Fruit fly (Drosophila melanogaster) whole organism, embryonic: ENCODE results near the gene CG31808.
A peak's percentile ranks its signal among the peaks of the same experiment; 100 is the strongest.

Experiments used
- Abd-B ChIP-seq: fragments of 200-800 bp; sonication (Bioruptor generic); optimal IDR thresholded peaks from 2 replicates; lab custom pipeline; 2018; ENCODE audit warnings: missing biosample characterization, mild to moderate bottlenecking, missing genetic modification characterization, moderate library complexity
- Atf6 ChIP-seq: fragments of 200-800 bp; sonication (Bioruptor generic); IDR thresholded peaks from 2 replicates; pipeline ENCODE4 v1.3.6; 2022; ENCODE audit warnings: missing biosample characterization, missing genetic modification characterization
- B-H2 ChIP-seq: fragments of 200-800 bp; sonication (Bioruptor generic); optimal IDR thresholded peaks from 2 replicates; lab custom pipeline; 2018; ENCODE audit warnings: missing biosample characterization, mild to moderate bottlenecking, missing genetic modification characterization
- CG10959 ChIP-seq: fragments of 200-800 bp; sonication (Bioruptor generic); IDR thresholded peaks from 2 replicates; pipeline ENCODE4 v1.3.6; 2022; ENCODE audit warnings: missing biosample characterization, missing genetic modification characterization
- CG11247 ChIP-seq: fragments of 200-800 bp; sonication (Bioruptor generic); IDR thresholded peaks from 2 replicates; pipeline ENCODE4 v1.3.6; 2022; ENCODE audit warnings: missing biosample characterization, missing genetic modification characterization
- CG11456 ChIP-seq: fragments of 200-800 bp; sonication (Bioruptor generic); IDR thresholded peaks from 3 replicates; pipeline ENCODE4 v1.3.6; 2022; ENCODE audit warnings: missing biosample characterization, missing genetic modification characterization
- CG11696 ChIP-seq: fragments of 200-800 bp; sonication (Bioruptor generic); IDR thresholded peaks from 2 replicates; pipeline ENCODE4 v1.3.6; 2022; ENCODE audit warnings: missing biosample characterization, missing genetic modification characterization
- CG13296 ChIP-seq: fragments of 200-800 bp; sonication (Bioruptor generic); optimal IDR thresholded peaks from 3 replicates; lab custom pipeline; 2018; ENCODE audit warnings: missing biosample characterization, mild to moderate bottlenecking, missing genetic modification characterization
- CG13624 ChIP-seq: fragments of 200-800 bp; sonication (Bioruptor generic); optimal IDR thresholded peaks from 2 replicates; lab custom pipeline; 2016; ENCODE audit warnings: missing biosample characterization, missing genetic modification characterization
- CG16863 ChIP-seq: fragments of 200-800 bp; sonication (Bioruptor generic); optimal IDR thresholded peaks from 3 replicates; lab custom pipeline; 2016; ENCODE audit warnings: missing biosample characterization, missing genetic modification characterization
- CG18764 ChIP-seq: fragments of 200-800 bp; sonication (Bioruptor generic); optimal IDR thresholded peaks from 3 replicates; lab custom pipeline; 2016; ENCODE audit warnings: missing biosample characterization, missing genetic modification characterization
- CG4707 ChIP-seq: fragments of 200-800 bp; sonication (Bioruptor generic); optimal IDR thresholded peaks from 2 replicates; lab custom pipeline; 2018; ENCODE audit warnings: missing biosample characterization, mild to moderate bottlenecking, missing genetic modification characterization, moderate library complexity
- CG5953 ChIP-seq: fragments of 200-800 bp; sonication (Bioruptor generic); IDR thresholded peaks from 2 replicates; pipeline ENCODE4 v1.3.6; 2022; ENCODE audit warnings: missing biosample characterization, missing genetic modification characterization
- CG6175 ChIP-seq: fragments of 200-800 bp; sonication (Bioruptor generic); IDR thresholded peaks from 3 replicates; pipeline ENCODE4 v1.3.6; 2022; ENCODE audit warnings: missing biosample characterization, missing genetic modification characterization
- CG6689 ChIP-seq: fragments of 200-800 bp; sonication (Bioruptor generic); IDR thresholded peaks from 2 replicates; pipeline ENCODE4 v1.3.6; 2022; ENCODE audit warnings: missing biosample characterization, missing genetic modification characterization
- CG7372 ChIP-seq: fragments of 200-800 bp; sonication (Bioruptor generic); IDR thresholded peaks from 2 replicates; pipeline ENCODE4 v1.3.6; 2022; ENCODE audit warnings: missing biosample characterization, missing genetic modification characterization
- CG7556 ChIP-seq: fragments of 200-800 bp; sonication (Bioruptor generic); optimal IDR thresholded peaks from 2 replicates; lab custom pipeline; 2017; ENCODE audit warnings: missing biosample characterization, mild to moderate bottlenecking, missing genetic modification characterization
- CG8359 ChIP-seq: fragments of 200-800 bp; sonication (Bioruptor generic); optimal IDR thresholded peaks from 2 replicates; lab custom pipeline; 2017; ENCODE audit warnings: missing biosample characterization, mild to moderate bottlenecking, missing genetic modification characterization, borderline replicate concordance
- CG8478 ChIP-seq: fragments of >200 bp; optimal IDR thresholded peaks from 2 replicates; lab custom pipeline; 2018
- CG8944 ChIP-seq: fragments of 200-800 bp; sonication (Bioruptor generic); optimal IDR thresholded peaks from 3 replicates; lab custom pipeline; 2016; ENCODE audit warnings: missing biosample characterization, missing genetic modification characterization
- CTCF ChIP-seq: fragments of 200-800 bp; sonication (Bioruptor generic); optimal IDR thresholded peaks from 2 replicates; lab custom pipeline; 2017; ENCODE audit warnings: missing biosample characterization, mild to moderate bottlenecking, missing genetic modification characterization, moderate library complexity
- Elba2 ChIP-seq: fragments of 200-800 bp; sonication (Bioruptor generic); optimal IDR thresholded peaks from 3 replicates; lab custom pipeline; 2016; ENCODE audit warnings: missing biosample characterization, missing genetic modification characterization
- Ets97D ChIP-seq: fragments of 200-800 bp; sonication (Bioruptor generic); optimal IDR thresholded peaks from 3 replicates; lab custom pipeline; 2016; ENCODE audit warnings: missing biosample characterization, missing genetic modification characterization
- Hand ChIP-seq: fragments of 200-800 bp; sonication (Bioruptor generic); optimal IDR thresholded peaks from 2 replicates; lab custom pipeline; 2017; ENCODE audit warnings: mild to moderate bottlenecking, missing biosample characterization, missing genetic modification reagents, missing genetic modification characterization
- Hr39 ChIP-seq: fragments of >200 bp; optimal IDR thresholded peaks from 2 replicates; lab custom pipeline; 2017
- MBD-R2 ChIP-seq: fragments of 200-800 bp; sonication (Bioruptor generic); IDR thresholded peaks from 2 replicates; pipeline ENCODE4 v1.3.6; 2022; ENCODE audit warnings: missing biosample characterization, missing genetic modification characterization
- MTF-1 ChIP-seq: fragments of 200-800 bp; sonication (Bioruptor generic); optimal IDR thresholded peaks from 2 replicates; lab custom pipeline; 2018; ENCODE audit warnings: missing biosample characterization, mild to moderate bottlenecking, missing genetic modification characterization, borderline replicate concordance
- Myb ChIP-seq: fragments of 200-800 bp; sonication (Bioruptor generic); optimal IDR thresholded peaks from 2 replicates; lab custom pipeline; 2016; ENCODE audit warnings: missing biosample characterization, missing genetic modification characterization
- NC2α ChIP-seq: fragments of 200-800 bp; sonication (Bioruptor generic); optimal IDR thresholded peaks from 2 replicates; lab custom pipeline; 2016; ENCODE audit warnings: missing biosample characterization, missing genetic modification characterization
- NfI ChIP-seq: fragments of 200-800 bp; sonication (Bioruptor generic); optimal IDR thresholded peaks from 3 replicates; lab custom pipeline; 2018; ENCODE audit warnings: missing biosample characterization, mild to moderate bottlenecking, missing genetic modification characterization, moderate library complexity
- Rfx ChIP-seq: fragments of 200-800 bp; sonication (Bioruptor generic); IDR thresholded peaks from 2 replicates; pipeline ENCODE4 v1.3.6; 2022; ENCODE audit warnings: missing biosample characterization, missing genetic modification characterization
- Stat92E ChIP-seq, 3 experiments: fragments of >200 bp in 2 of 3; fragments of 200-800 bp in 1 of 3; sonication (Bioruptor generic) in 1 of 3; optimal IDR thresholded peaks; 2 replicates each; lab custom pipeline; 2017 to 2019; ENCODE audit warnings: missing biosample characterization in 3 of 3, missing genetic modification characterization in 3 of 3, mild to moderate bottlenecking in 1 of 3, moderate library complexity in 1 of 3
- Tbp ChIP-seq: fragments of >200 bp; optimal IDR thresholded peaks from 2 replicates; lab custom pipeline; 2018; ENCODE audit warnings: missing biosample characterization, missing genetic modification characterization
- ash1 ChIP-seq: fragments of 200-800 bp; sonication (Bioruptor generic); optimal IDR thresholded peaks from 2 replicates; lab custom pipeline; 2018; ENCODE audit warnings: missing biosample characterization, mild to moderate bottlenecking, missing genetic modification characterization
- az2 ChIP-seq: fragments of 200-800 bp; sonication (Bioruptor generic); optimal IDR thresholded peaks from 3 replicates; lab custom pipeline; 2016; ENCODE audit warnings: missing biosample characterization, missing genetic modification characterization
- chinmo ChIP-seq: fragments of 200-800 bp; sonication (Bioruptor generic); IDR thresholded peaks from 4 replicates; pipeline ENCODE4 v1.3.6; 2022; ENCODE audit warnings: missing biosample characterization, missing genetic modification characterization; ENCODE audit not compliant: partially characterized antibody
- fd102C ChIP-seq: fragments of 200-800 bp; sonication (Bioruptor generic); optimal IDR thresholded peaks from 2 replicates; lab custom pipeline; 2018; ENCODE audit warnings: missing biosample characterization, mild to moderate bottlenecking, missing genetic modification characterization, moderate library complexity
- hb ChIP-seq: fragments of 200-800 bp; sonication (Bioruptor generic); IDR thresholded peaks from 3 replicates; pipeline ENCODE4 v1.3.6; 2022; ENCODE audit warnings: missing biosample characterization, missing genetic modification characterization; ENCODE audit not compliant: partially characterized antibody
- insv ChIP-seq, 2 experiments: fragments of 200-800 bp; sonication (Bioruptor generic); optimal IDR thresholded peaks; 3 replicates each; lab custom pipeline; 2016 to 2018; ENCODE audit warnings: missing biosample characterization in 2 of 2, missing genetic modification characterization in 2 of 2
- lbe ChIP-seq: fragments of 200-800 bp; sonication (Bioruptor generic); optimal IDR thresholded peaks from 2 replicates; lab custom pipeline; 2016; ENCODE audit warnings: missing biosample characterization, mild to moderate bottlenecking, missing genetic modification characterization
- repo ChIP-seq: fragments of 200-800 bp; sonication (Bioruptor generic); optimal IDR thresholded peaks from 2 replicates; lab custom pipeline; 2016; ENCODE audit warnings: missing biosample characterization, missing genetic modification characterization
- rib ChIP-seq: fragments of 200-800 bp; sonication (Bioruptor generic); IDR thresholded peaks from 2 replicates; pipeline ENCODE4 v1.3.6; 2022; ENCODE audit warnings: missing biosample characterization, missing genetic modification characterization
- run ChIP-seq: fragments of 200-800 bp; sonication (Bioruptor generic); optimal IDR thresholded peaks from 3 replicates; lab custom pipeline; 2018; ENCODE audit warnings: missing biosample characterization, mild to moderate bottlenecking, missing genetic modification characterization
- scrt ChIP-seq: fragments of 200-800 bp; sonication (Bioruptor generic); optimal IDR thresholded peaks from 2 replicates; lab custom pipeline; 2018; ENCODE audit warnings: missing biosample characterization, mild to moderate bottlenecking, missing genetic modification characterization, moderate library complexity
- sisA ChIP-seq: fragments of 200-800 bp; sonication (Bioruptor generic); IDR thresholded peaks from 2 replicates; pipeline ENCODE4 v1.3.6; 2022; ENCODE audit warnings: missing biosample characterization, missing genetic modification characterization
- slp2 ChIP-seq: fragments of 200-800 bp; sonication (Bioruptor generic); optimal IDR thresholded peaks from 2 replicates; lab custom pipeline; 2016; ENCODE audit warnings: missing biosample characterization, missing genetic modification characterization
- sug ChIP-seq: fragments of 200-800 bp; optimal IDR thresholded peaks from 2 replicates; lab custom pipeline; 2019; ENCODE audit warnings: missing biosample characterization, mild to moderate bottlenecking, missing genetic modification characterization, moderate library complexity
- tio ChIP-seq: fragments of 200-800 bp; sonication (Bioruptor generic); optimal IDR thresholded peaks from 2 replicates; lab custom pipeline; 2017; ENCODE audit warnings: missing biosample characterization, missing genetic modification characterization, inconsistent platforms
- twi ChIP-seq: fragments of 200-800 bp; optimal IDR thresholded peaks from 2 replicates; lab custom pipeline; 2019; ENCODE audit warnings: missing biosample characterization, mild to moderate bottlenecking, missing genetic modification characterization, moderate library complexity
- wdn ChIP-seq: fragments of 200-800 bp; sonication (Bioruptor generic); IDR thresholded peaks from 2 replicates; pipeline ENCODE4 v1.3.6; 2022; ENCODE audit warnings: missing biosample characterization, missing genetic modification characterization
- zf30C ChIP-seq: fragments of 200-800 bp; sonication (Bioruptor generic); optimal IDR thresholded peaks from 3 replicates; lab custom pipeline; 2018; ENCODE audit warnings: missing biosample characterization, mild to moderate bottlenecking, missing genetic modification characterization

The CG31808 gene

dm6 chr2L:16679817-16680683, 35.9 kb downstream of the CG31808 start, which contains the start of the genes grp and squ (continued):
- TF ChIP-seq CG7556 (GFP tag; lab: Kevin White, UChicago) (no peak), CG6175 (no peak), CG16863 (GFP tag; lab: Kevin White, UChicago) (no peak), wdn (GFP tag; lab: Robert Waterston, UW) (no peak), Abd-B (GFP tag; lab: Kevin White, UChicago) (peak; percentile 38), CG7372 (GFP tag; lab: Robert Waterston, UW) (no peak), CG6689 (GFP tag; lab: Robert Waterston, UW) (no peak), sisA (GFP tag; lab: Robert Waterston, UW) (no peak), CG11247 (GFP tag; lab: Robert Waterston, UW) (no peak), scrt (GFP tag; lab: Kevin White, UChicago) (no peak), repo (GFP tag; lab: Kevin White, UChicago) (no peak), chinmo (GFP tag; lab: Robert Waterston, UW) (peak; percentile 92), hb (GFP tag; lab: Robert Waterston, UW) (peak; percentile 97), CG8478 (lab: Kevin White, UChicago) (no peak), Elba2 (GFP tag; lab: Kevin White, UChicago) (no peak), Ets97D (GFP tag; lab: Kevin White, UChicago) (peak; percentile 48), Stat92E (GFP tag; optimal IDR thresholded peaks at IDR 0.05; lab: Kevin White, UChicago) (peak in 1 of 3 experiments; percentile 93), Hr39 (no peak), Hand (GFP tag; lab: Kevin White, UChicago) (no peak), Tbp (no peak), CG13296 (GFP tag; lab: Kevin White, UChicago) (no peak), Myb (GFP tag; lab: Kevin White, UChicago) (peak; percentile 96), az2 (GFP tag; lab: Kevin White, UChicago) (no peak), twi (no peak), CG11696 (GFP tag; lab: Robert Waterston, UW) (no peak), CG5953 (GFP tag; lab: Robert Waterston, UW) (no peak), slp2 (GFP tag; lab: Kevin White, UChicago) (no peak), run (no peak), CG8944 (GFP tag; lab: Kevin White, UChicago) (no peak), MBD-R2 (no peak; the same call in none of the 2 replicates), Atf6 (GFP tag; lab: Robert Waterston, UW) (no peak), tio (GFP tag; lab: Kevin White, UChicago) (no peak), fd102C (no peak), sug (no peak), CG4707 (GFP tag; lab: Kevin White, UChicago) (no peak), rib (GFP tag; lab: Robert Waterston, UW) (peak; percentile 36; the same call in 1 of the 2 replicates), NfI (no peak), Rfx (peak; percentile 55), insv (GFP tag; optimal IDR thresholded peaks at IDR 0.05; lab: Kevin White, UChicago) (no peak), CG8359 (GFP tag; lab: Kevin White, UChicago) (no peak), CG10959 (GFP tag; lab: Robert Waterston, UW) (no peak), CG13624 (no peak), NC2α (GFP tag; lab: Kevin White, UChicago) (no peak), ash1 (GFP tag; lab: Kevin White, UChicago) (no peak), CG18764 (GFP tag; lab: Kevin White, UChicago) (no peak), MTF-1 (GFP tag; lab: Kevin White, UChicago) (peak; percentile 48), zf30C (GFP tag; lab: Kevin White, UChicago) (peak; percentile 40), CTCF (GFP tag; lab: Kevin White, UChicago) (peak; percentile 36), CG11456 (GFP tag; lab: Robert Waterston, UW) (no peak; the same call in 2 of the 3 replicates), B-H2 (no peak), lbe (no peak)
